Fruit fly (Drosophila melanogaster) whole organism, adult: ENCODE measurements around the gene Skp2.
A peak's percentile ranks its signal among the peaks of the same experiment; 100 is the strongest.

Experiments used
- CG11617 ChIP-seq: fragments of 200-800 bp; sonication (Bioruptor generic); optimal IDR thresholded peaks from 2 replicates; lab custom pipeline; 2017; ENCODE audit warnings: mild to moderate bottlenecking, missing biosample characterization, missing genetic modification reagents, missing genetic modification characterization
- CG12768 ChIP-seq: fragments of 200-800 bp; sonication (Bioruptor generic); optimal IDR thresholded peaks from 2 replicates; lab custom pipeline; 2017; ENCODE audit warnings: missing biosample characterization, missing genetic modification characterization, mild to moderate bottlenecking, moderate library complexity, missing genetic modification reagents
- CG14711 ChIP-seq: fragments of 200-800 bp; sonication (Bioruptor generic); optimal IDR thresholded peaks from 2 replicates; lab custom pipeline; 2018; ENCODE audit warnings: missing biosample characterization, mild to moderate bottlenecking, missing genetic modification characterization, moderate library complexity
- CG1620 ChIP-seq: fragments of 200-800 bp; sonication (Bioruptor generic); optimal IDR thresholded peaks from 2 replicates; lab custom pipeline; 2016; ENCODE audit warnings: missing biosample characterization, missing genetic modification characterization
- CG33017 ChIP-seq: fragments of 200-800 bp; sonication (Bioruptor generic); optimal IDR thresholded peaks from 2 replicates; lab custom pipeline; 2018; ENCODE audit warnings: missing biosample characterization, mild to moderate bottlenecking, missing genetic modification characterization, moderate library complexity
- CG5204 ChIP-seq: fragments of 200-800 bp; sonication (Bioruptor generic); optimal IDR thresholded peaks from 2 replicates; lab custom pipeline; 2016; ENCODE audit warnings: missing biosample characterization, missing genetic modification characterization
- CG7045 ChIP-seq: fragments of 200-800 bp; sonication (Bioruptor generic); optimal IDR thresholded peaks from 2 replicates; lab custom pipeline; 2017; ENCODE audit warnings: missing biosample characterization, mild to moderate bottlenecking, missing genetic modification characterization
- CG7101 ChIP-seq: fragments of 200-800 bp; sonication (Bioruptor generic); optimal IDR thresholded peaks from 2 replicates; lab custom pipeline; 2018; ENCODE audit warnings: missing biosample characterization, mild to moderate bottlenecking, missing genetic modification characterization, moderate library complexity
- Clk ChIP-seq: fragments of 200-800 bp; sonication (Bioruptor generic); optimal IDR thresholded peaks from 2 replicates; lab custom pipeline; 2017; ENCODE audit warnings: missing biosample characterization, missing genetic modification characterization
- Crg-1 ChIP-seq: fragments of 200-800 bp; sonication (Bioruptor generic); optimal IDR thresholded peaks from 2 replicates; lab custom pipeline; 2016; ENCODE audit warnings: missing biosample characterization, missing genetic modification characterization
- Hr96 ChIP-seq: fragments of 200-800 bp; sonication (Bioruptor generic); optimal IDR thresholded peaks from 2 replicates; lab custom pipeline; 2016; ENCODE audit warnings: missing biosample characterization, missing genetic modification characterization
- Mnt ChIP-seq: fragments of 200-800 bp; sonication (Bioruptor generic); optimal IDR thresholded peaks from 2 replicates; lab custom pipeline; 2016; ENCODE audit warnings: missing biosample characterization, mild to moderate bottlenecking, missing genetic modification characterization
- bab1 ChIP-seq: fragments of 200-800 bp; sonication (Bioruptor generic); optimal IDR thresholded peaks from 3 replicates; lab custom pipeline; 2019; ENCODE audit warnings: missing biosample characterization, mild to moderate bottlenecking, missing genetic modification characterization, moderate library complexity
- cic ChIP-seq: fragments of 200-800 bp; sonication (Bioruptor generic); optimal IDR thresholded peaks from 2 replicates; lab custom pipeline; 2017; ENCODE audit warnings: missing biosample characterization, mild to moderate bottlenecking, missing genetic modification characterization, moderate library complexity
- cnc ChIP-seq, 2 experiments: fragments of >200 bp; optimal IDR thresholded peaks; 2 replicates each; lab custom pipeline; 2017
- kay ChIP-seq: fragments of 200-800 bp; sonication (Bioruptor generic); peaks from one replicate; lab custom pipeline; 2016; ENCODE audit warnings: missing biosample characterization, missing genetic modification characterization, borderline replicate concordance
- ovo ChIP-seq: fragments of 200-800 bp; sonication (Bioruptor generic); optimal IDR thresholded peaks from 2 replicates; lab custom pipeline; 2016; ENCODE audit warnings: missing biosample characterization, missing genetic modification characterization
- pad ChIP-seq: fragments of 200-800 bp; sonication (Bioruptor generic); optimal IDR thresholded peaks from 3 replicates; lab custom pipeline; 2017; ENCODE audit warnings: missing biosample characterization, missing genetic modification characterization, mild to moderate bottlenecking, moderate library complexity, missing genetic modification reagents
- tj ChIP-seq: fragments of 200-800 bp; sonication (Bioruptor generic); optimal IDR thresholded peaks from 3 replicates; lab custom pipeline; 2017; ENCODE audit warnings: missing biosample characterization, mild to moderate bottlenecking, missing genetic modification characterization, moderate library complexity
- toe ChIP-seq: fragments of 200-800 bp; sonication (Bioruptor generic); optimal IDR thresholded peaks from 2 replicates; lab custom pipeline; 2016; ENCODE audit warnings: missing biosample characterization, missing genetic modification characterization

Skp2 gene

DNA sequence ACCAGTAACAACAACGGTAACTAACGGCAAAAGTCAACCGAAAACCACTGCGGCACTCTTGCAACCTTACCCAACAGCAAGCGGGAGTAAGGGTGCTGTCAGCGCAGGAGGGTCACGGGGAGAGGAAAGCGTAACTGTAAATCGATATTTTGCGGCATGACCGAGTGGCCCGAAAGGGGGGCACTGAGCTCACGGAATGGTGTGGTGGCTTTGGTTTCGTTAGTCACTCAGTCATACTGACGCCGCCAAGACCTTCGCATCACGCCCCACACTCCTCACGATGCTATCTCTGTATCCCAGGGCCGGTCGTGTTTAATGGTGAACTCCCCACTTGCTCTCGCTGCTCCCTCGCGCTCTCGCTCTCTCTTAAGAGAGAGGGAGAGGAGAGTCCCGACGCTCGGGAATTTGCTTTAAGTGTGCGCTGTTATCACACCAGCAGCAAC, 23.2 kb upstream of the Skp2 start:
- TF ChIP-seq Mnt (no peak), CG14711 (no peak), Hr96 (GFP tag; lab: Kevin White, UChicago) (no peak), CG33017 (tag; lab: Kevin White, UChicago) (peak; percentile 12), ovo (GFP tag; lab: Kevin White, UChicago) (peak; percentile 8), CG12768 (no peak)

DNA sequence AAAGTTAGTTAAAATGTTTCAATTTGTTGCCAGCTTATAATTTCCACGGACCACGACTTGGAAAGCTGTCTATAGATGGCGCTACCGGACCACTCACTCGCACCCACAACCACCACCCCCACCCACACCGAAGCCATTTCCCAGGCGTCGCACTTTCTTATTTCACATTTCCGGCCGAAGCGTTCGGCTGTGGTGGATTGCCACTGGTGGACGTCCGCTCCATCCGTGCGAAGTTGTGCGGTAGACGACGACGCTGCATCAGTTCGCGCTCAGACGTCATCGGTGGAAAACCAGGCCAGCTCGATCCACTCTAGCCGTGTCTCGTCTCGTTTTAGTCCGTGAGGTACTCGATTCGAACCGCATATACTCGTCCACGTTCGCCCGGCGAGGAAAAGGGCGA, 22.2 kb upstream of the Skp2 start, which contains the start of gene CG1090:
Gene CG1090, plus strand, starts transcription at position 259 of the 400 bp plus-strand sequence.
- TF ChIP-seq CG33017 (tag; lab: Kevin White, UChicago), result peak; percentile 7
- peak; percentile 9 for TF ChIP-seq CG12768
- TF ChIP-seq bab1 (GFP tag; lab: Kevin White, UChicago), result no peak

DNA sequence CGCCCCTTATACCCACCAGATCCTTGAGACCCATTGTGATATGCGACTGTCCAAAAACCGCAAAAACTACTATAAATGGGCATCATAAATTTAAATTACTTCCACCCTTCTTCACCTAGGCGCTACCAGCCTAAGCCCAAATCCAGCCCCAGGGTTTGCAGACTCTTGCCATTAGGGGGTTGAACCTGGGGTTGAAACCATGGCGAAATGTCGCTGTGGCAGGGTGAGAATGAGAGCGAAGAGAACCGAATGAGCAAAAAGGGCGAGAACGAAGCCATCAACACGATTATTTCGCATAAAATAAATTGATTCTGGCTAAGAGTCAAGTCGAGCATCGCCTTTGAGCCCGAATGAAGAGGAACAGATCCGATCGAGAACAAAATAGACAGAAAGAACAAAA, 16.1 kb upstream of the Skp2 start:
- TF ChIP-seq CG5204 (GFP tag; lab: Kevin White, UChicago) (no peak), Mnt (no peak), CG1620 (GFP tag; lab: Kevin White, UChicago) (no peak), kay (no peak)

DNA sequence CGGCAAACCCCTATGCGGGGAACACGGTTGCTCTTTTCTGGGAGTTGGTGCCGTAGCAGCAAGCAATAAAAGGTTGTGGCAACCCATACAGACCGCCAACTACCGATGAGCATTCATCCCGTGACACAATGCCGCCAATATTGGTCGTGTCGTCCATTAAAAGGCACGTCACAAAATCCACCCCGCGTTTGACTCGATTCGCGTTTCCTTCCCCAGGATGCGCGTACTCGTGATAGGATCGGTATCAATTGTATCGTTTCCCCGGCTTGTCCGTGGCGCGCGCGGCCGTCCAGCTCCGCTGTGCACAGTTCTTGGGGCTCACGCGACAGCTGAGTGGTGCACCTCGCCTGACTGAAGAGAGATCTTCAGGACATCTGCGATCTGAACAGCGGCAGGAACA, 12.7 kb upstream of the Skp2 start:
- TF ChIP-seq Mnt (no peak), cnc (optimal IDR thresholded peaks at IDR 0.05; lab: Kevin White, UChicago) (no peak), CG5204 (GFP tag; lab: Kevin White, UChicago) (no peak), CG33017 (tag; lab: Kevin White, UChicago) (no peak), Crg-1 (GFP tag; lab: Kevin White, UChicago) (no peak), Hr96 (GFP tag; lab: Kevin White, UChicago) (no peak), kay (no peak), CG7101 (no peak), CG14711 (no peak)

dm6 chr3R:4348197-4348814, 10.8 kb upstream of the Skp2 start:
- TF ChIP-seq Mnt (no peak), CG7045 (no peak), CG7101 (no peak)

- TF ChIP-seq Mnt (no peak), CG7101 (no peak), CG5204 (GFP tag; lab: Kevin White, UChicago) (no peak)
These were observed 9.2 kb upstream of the Skp2 start, which contains the start of gene hkb for dm6 chr3R:4346636-4347035. Gene hkb, minus strand, starts transcription at chr3R:4346646.

DNA sequence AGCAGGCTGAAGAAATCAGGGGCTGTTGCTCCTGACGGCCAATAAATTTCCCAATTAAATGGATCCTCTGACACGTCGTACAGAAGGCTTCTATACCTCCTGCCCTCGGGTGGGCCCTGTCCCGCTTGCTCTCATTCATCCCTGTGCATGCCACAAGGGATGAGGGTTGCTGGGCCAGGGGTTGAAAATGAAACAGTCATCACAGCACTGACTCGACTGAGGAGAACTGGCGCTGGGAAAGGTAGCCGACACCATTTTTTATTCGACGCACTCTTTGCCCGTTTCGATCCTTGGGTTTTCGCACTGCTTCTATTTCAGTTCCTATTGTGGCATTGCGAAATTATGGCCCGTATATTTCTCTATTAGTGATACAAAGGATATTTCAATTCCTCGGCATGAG, 3.7 kb upstream of the Skp2 start:
- TF ChIP-seq Clk (no peak), Mnt (no peak), CG11617 (no peak), cnc (optimal IDR thresholded peaks at IDR 0.05; lab: Kevin White, UChicago) (no peak), tj (GFP tag; lab: Kevin White, UChicago) (no peak), CG7045 (no peak), ovo (GFP tag; lab: Kevin White, UChicago) (no peak)

DNA sequence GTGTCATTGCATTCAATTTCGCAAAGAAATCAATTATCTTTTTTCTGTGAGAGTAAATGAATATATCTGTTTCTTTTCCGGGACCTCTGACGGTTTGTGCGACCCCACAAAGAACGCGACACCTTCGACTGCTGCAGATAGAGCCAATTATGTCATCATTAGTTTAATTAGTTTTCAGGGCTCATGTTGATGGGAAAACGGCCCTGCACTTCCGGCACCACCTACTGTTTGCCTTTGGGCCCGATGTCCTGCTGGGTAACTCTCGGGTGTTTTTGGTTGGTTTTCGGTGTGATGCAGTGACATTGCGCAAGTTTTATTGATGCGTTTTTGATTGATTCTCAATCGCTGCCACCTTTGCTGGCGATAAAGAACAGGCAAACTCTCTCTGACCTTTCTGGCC, 2.7 kb upstream of the Skp2 start:
- TF ChIP-seq cnc (optimal IDR thresholded peaks at IDR 0.05; lab: Kevin White, UChicago) (no peak), toe (GFP tag; lab: Kevin White, UChicago) (no peak), tj (GFP tag; lab: Kevin White, UChicago) (no peak), CG7045 (no peak), Clk (no peak), CG5204 (GFP tag; lab: Kevin White, UChicago) (no peak), ovo (GFP tag; lab: Kevin White, UChicago) (no peak), Crg-1 (GFP tag; lab: Kevin White, UChicago) (no peak), Mnt (no peak), CG11617 (no peak), bab1 (GFP tag; lab: Kevin White, UChicago) (no peak), CG7101 (no peak), cic (GFP tag; lab: Kevin White, UChicago) (no peak), CG14711 (no peak), CG1620 (GFP tag; lab: Kevin White, UChicago) (no peak)

- no peak for TF ChIP-seq CG5204 (GFP tag; lab: Kevin White, UChicago)
- TF ChIP-seq bab1 (GFP tag; lab: Kevin White, UChicago), result no peak
- no peak for TF ChIP-seq cic (GFP tag; lab: Kevin White, UChicago)
- no peak for TF ChIP-seq ovo (GFP tag; lab: Kevin White, UChicago)
- no peak for TF ChIP-seq Clk
- TF ChIP-seq CG7101, result no peak
- no peak for TF ChIP-seq CG11617
- no peak for TF ChIP-seq Crg-1 (GFP tag; lab: Kevin White, UChicago)
- TF ChIP-seq CG33017 (tag; lab: Kevin White, UChicago), result no peak
- TF ChIP-seq toe (GFP tag; lab: Kevin White, UChicago), result no peak
- no peak for TF ChIP-seq pad (GFP tag; lab: Kevin White, UChicago)
These were observed 2.7 kb downstream of the Skp2 start, which contains the start of gene CG14645 for dm6 chr3R:4334798-4335197. Gene CG14645, plus strand, starts transcription at chr3R:4335098.
